Worm (Caenorhabditis elegans): ENCODE data around the gene svh-5.

- TF ChIP-seq cnd-1 (tag; optimal IDR thresholded peaks at IDR 0.05): no peak
- no peak for TF ChIP-seq lsy-2 (tag; optimal IDR thresholded peaks at IDR 0.05)
- TF ChIP-seq pha-4 (tag; optimal IDR thresholded peaks at IDR 0.05): no peak
- no peak for TF ChIP-seq nhr-76 (tag; optimal IDR thresholded peaks at IDR 0.05)
- no peak for TF ChIP-seq lin-32 (GFP tag; optimal IDR thresholded peaks at IDR 0.05)
- TF ChIP-seq elt-1 (tag; optimal IDR thresholded peaks at IDR 0.05; ENCODE audit: borderline replicate concordance, insufficient read depth): no peak
- TF ChIP-seq hlh-1 (tag; optimal IDR thresholded peaks at IDR 0.05): no peak
- TF ChIP-seq elt-3 (tag; optimal IDR thresholded peaks at IDR 0.05): no peak
- TF ChIP-seq mls-2 (tag; optimal IDR thresholded peaks at IDR 0.05): no peak
These were observed 35.5 kb downstream of the svh-5 start for ce11 chrX:15342092-15342491.

Measured in whole organism, mixed stage, embryonic.